Worm (Caenorhabditis elegans) whole organism, L2 larva: ENCODE data around the gene F58B4.2.

ENCODE experiments used
- ama-1 ChIP-seq: fragments of 150-350 bp; optimal IDR thresholded peaks from 2 replicates; lab custom pipeline; 2018; ENCODE audit warnings: inconsistent platforms
- elt-1 ChIP-seq: fragments of 150-350 bp; optimal IDR thresholded peaks from 2 replicates; lab custom pipeline; 2014; ENCODE audit warnings: missing biosample characterization, missing genetic modification characterization
- fos-1 ChIP-seq: fragments of 150-350 bp; optimal IDR thresholded peaks from 2 replicates; lab custom pipeline; 2014; ENCODE audit warnings: missing biosample characterization, missing genetic modification characterization
- lsy-2 ChIP-seq, 2 experiments: fragments of 150-350 bp in 1 of 2; sonication (generic microtip) in 1 of 2; optimal IDR thresholded peaks; 2 replicates each; lab custom pipeline; 2014 to 2017; ENCODE audit warnings: missing biosample characterization in 2 of 2, missing genetic modification characterization in 2 of 2
- skn-1 ChIP-seq: sonication (generic microtip); optimal IDR thresholded peaks from 2 replicates; lab custom pipeline; 2017; ENCODE audit warnings: missing biosample characterization, missing genetic modification characterization
- zag-1 ChIP-seq: fragments of 150-350 bp; optimal IDR thresholded peaks from 2 replicates; lab custom pipeline; 2014; ENCODE audit warnings: missing biosample characterization, missing genetic modification characterization
- ztf-11 ChIP-seq: sonication (generic microtip); optimal IDR thresholded peaks from 2 replicates; lab custom pipeline; 2017; ENCODE audit warnings: missing biosample characterization, missing genetic modification characterization

ce11 chrV:10902682-10903081, 15.6 kb downstream of the F58B4.2 start, which contains the start of gene F32D8.8:
- TF ChIP-seq skn-1 (tag; lab: Kevin White, UChicago), result no peak
- no peak for TF ChIP-seq ztf-11 (tag; lab: Kevin White, UChicago)
- no peak for TF ChIP-seq zag-1 (tag; lab: Kevin White, UChicago)
- no peak for TF ChIP-seq ama-1
- TF ChIP-seq lsy-2 (tag; optimal IDR thresholded peaks at IDR 0.05; lab: Kevin White, UChicago), result no peak
- TF ChIP-seq elt-1, result no peak
- no peak for TF ChIP-seq fos-1 (tag; lab: Kevin White, UChicago)
